Fruit fly (Drosophila melanogaster): ENCODE results near the gene CG7443.

DNA sequence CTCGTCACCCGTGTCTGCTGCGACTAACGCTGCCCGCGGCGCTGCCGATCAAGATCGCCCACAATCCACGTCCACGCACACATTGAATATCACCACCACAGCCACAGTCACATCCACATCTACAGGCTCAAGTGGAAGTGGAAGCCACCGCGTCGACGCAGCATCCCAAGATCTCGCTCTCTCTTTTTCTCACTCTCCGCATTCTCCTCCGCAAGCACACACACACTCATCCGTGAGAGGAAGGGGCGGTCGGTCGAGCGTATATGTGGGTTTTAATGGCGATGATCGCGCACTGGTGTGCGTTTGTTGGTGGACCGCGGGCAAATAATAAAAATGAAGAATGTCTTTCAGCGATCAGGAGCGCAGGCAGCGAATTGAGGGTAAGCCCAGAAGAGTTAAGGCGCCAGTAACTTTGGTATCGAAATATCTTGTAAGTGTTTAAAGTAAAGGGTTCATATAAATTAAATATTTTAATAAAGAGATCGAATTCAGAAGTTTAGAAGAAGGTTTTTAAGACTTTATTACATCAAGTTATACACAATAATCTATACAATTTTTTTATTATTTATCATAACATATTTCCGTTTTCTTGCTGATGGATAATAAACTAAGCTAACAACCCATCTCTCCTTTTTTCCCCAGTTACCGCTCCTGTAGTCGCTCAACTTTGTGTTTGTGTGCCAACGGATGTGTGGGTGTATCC lies 9.8 kb downstream of the CG7443 start, which contains the start of gene Poxm:
- TF ChIP-seq CG8478 (optimal IDR thresholded peaks at IDR 0.05) (no peak), CTCF (optimal IDR thresholded peaks at IDR 0.05) (no peak)
